Worm (Caenorhabditis elegans): ENCODE measurements around the gene srbc-63.

DNA sequence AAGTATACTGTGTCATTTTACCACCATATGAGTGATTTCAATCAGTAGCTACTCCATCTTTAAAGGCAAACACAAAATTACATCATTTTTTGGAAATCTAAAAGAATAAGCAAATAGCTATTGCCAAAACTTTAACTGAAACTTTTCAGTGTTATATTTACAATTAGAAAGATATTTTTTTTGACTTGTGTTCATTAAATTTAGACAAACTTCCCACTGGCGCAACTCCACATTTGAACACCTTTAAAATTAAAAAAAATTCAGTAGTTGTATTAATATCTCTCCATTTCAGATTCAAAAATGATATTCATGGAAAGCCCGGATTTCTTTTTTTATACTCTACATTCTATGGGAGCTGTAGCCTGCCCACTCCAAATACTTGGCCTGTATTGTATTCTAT lies 1.3 kb upstream of the srbc-63 start, which contains the start of gene srh-264:
- TF ChIP-seq rnt-1 (tag; optimal IDR thresholded peaks at IDR 0.05) (no peak), unc-86 (tag; optimal IDR thresholded peaks at IDR 0.05) (no peak), nhr-84 (tag; optimal IDR thresholded peaks at IDR 0.05) (no peak), fkh-8 (tag; optimal IDR thresholded peaks at IDR 0.05) (no peak), nhr-76 (tag; optimal IDR thresholded peaks at IDR 0.05) (no peak), ama-1 (optimal IDR thresholded peaks at IDR 0.05) (no peak), nhr-28 (tag; optimal IDR thresholded peaks at IDR 0.05) (no peak), pag-3 (tag; optimal IDR thresholded peaks at IDR 0.05; ENCODE audit: borderline replicate concordance, insufficient read depth) (no peak), fkh-10 (GFP tag; optimal IDR thresholded peaks at IDR 0.05) (no peak)
